Worm (Caenorhabditis elegans) whole organism, L2 larva: ENCODE data around the gene fipr-27.

Experiments
- C34F6.9 ChIP-seq: fragments of 150-350 bp; optimal IDR thresholded peaks from 2 replicates; lab custom pipeline; 2014; ENCODE audit warnings: missing biosample characterization, missing genetic modification characterization
- F13H6.1 ChIP-seq: sonication (generic microtip); optimal IDR thresholded peaks from 2 replicates; lab custom pipeline; 2016; ENCODE audit warnings: missing genetic modification characterization, missing compliant biosample characterization
- R02D3.7 ChIP-seq: fragments of 150-350 bp; optimal IDR thresholded peaks from 2 replicates; lab custom pipeline; 2014; ENCODE audit warnings: missing biosample characterization, missing genetic modification characterization
- ZK546.5 ChIP-seq: sonication (generic microtip); optimal IDR thresholded peaks from 2 replicates; lab custom pipeline; 2017; ENCODE audit warnings: missing biosample characterization, missing genetic modification characterization
- aly-2 ChIP-seq: fragments of 150-350 bp; optimal IDR thresholded peaks from 2 replicates; lab custom pipeline; 2014; ENCODE audit warnings: missing biosample characterization, missing genetic modification characterization
- ama-1 ChIP-seq: fragments of 150-350 bp; optimal IDR thresholded peaks from 2 replicates; lab custom pipeline; 2018; ENCODE audit warnings: inconsistent platforms
- blmp-1 ChIP-seq: sonication (generic microtip); optimal IDR thresholded peaks from 2 replicates; lab custom pipeline; 2017; ENCODE audit warnings: missing genetic modification characterization, mild to moderate bottlenecking, missing compliant biosample characterization, antibody characterized with exemption, moderate library complexity; ENCODE audit not compliant: insufficient read depth
- ceh-16 ChIP-seq: fragments of 150-350 bp; optimal IDR thresholded peaks from 2 replicates; lab custom pipeline; 2014; ENCODE audit warnings: missing biosample characterization, missing genetic modification characterization
- ceh-82 ChIP-seq: fragments of 150-350 bp; optimal IDR thresholded peaks from 2 replicates; lab custom pipeline; 2014; ENCODE audit warnings: missing biosample characterization, missing genetic modification characterization
- crh-2 ChIP-seq: sonication (generic microtip); optimal IDR thresholded peaks from 2 replicates; lab custom pipeline; 2017; ENCODE audit warnings: missing biosample characterization, missing genetic modification characterization
- dmd-4 ChIP-seq: sonication (generic microtip); optimal IDR thresholded peaks from 2 replicates; lab custom pipeline; 2017; ENCODE audit warnings: missing biosample characterization, missing genetic modification characterization
- egl-27 ChIP-seq: sonication (generic microtip); optimal IDR thresholded peaks from 3 replicates; lab custom pipeline; 2017; ENCODE audit warnings: missing biosample characterization, missing genetic modification reagents, missing genetic modification characterization
- elt-1 ChIP-seq: fragments of 150-350 bp; optimal IDR thresholded peaks from 2 replicates; lab custom pipeline; 2014; ENCODE audit warnings: missing biosample characterization, missing genetic modification characterization
- fos-1 ChIP-seq: fragments of 150-350 bp; optimal IDR thresholded peaks from 2 replicates; lab custom pipeline; 2014; ENCODE audit warnings: missing biosample characterization, missing genetic modification characterization
- gmeb-1 ChIP-seq: fragments of 150-350 bp; optimal IDR thresholded peaks from 2 replicates; lab custom pipeline; 2014; ENCODE audit warnings: missing biosample characterization, missing genetic modification characterization
- lin-11 ChIP-seq: fragments of 150-350 bp; sonication (generic microtip); optimal IDR thresholded peaks from 2 replicates; lab custom pipeline; 2014; ENCODE audit warnings: missing biosample characterization, missing genetic modification characterization, inconsistent platforms, mixed read lengths
- lin-39 ChIP-seq: fragments of 150-350 bp; optimal IDR thresholded peaks from 2 replicates; lab custom pipeline; 2014; ENCODE audit warnings: missing biosample characterization, missing genetic modification reagents, missing genetic modification characterization
- lsy-2 ChIP-seq, 2 experiments: fragments of 150-350 bp in 1 of 2; sonication (generic microtip) in 1 of 2; optimal IDR thresholded peaks; 2 replicates each; lab custom pipeline; 2014 to 2017; ENCODE audit warnings: missing biosample characterization in 2 of 2, missing genetic modification characterization in 2 of 2
- mab-5 ChIP-seq: fragments of 150-350 bp; optimal IDR thresholded peaks from 2 replicates; lab custom pipeline; 2014; ENCODE audit warnings: missing biosample characterization, missing genetic modification characterization
- mbf-1 ChIP-seq: sonication (generic microtip); optimal IDR thresholded peaks from 2 replicates; lab custom pipeline; 2017; ENCODE audit warnings: missing biosample characterization, missing genetic modification characterization
- mdl-1 ChIP-seq, 2 experiments: fragments of 150-350 bp in 1 of 2; sonication (generic microtip) in 1 of 2; optimal IDR thresholded peaks; 2 replicates each; lab custom pipeline; 2017; ENCODE audit warnings: missing biosample characterization in 2 of 2, missing genetic modification characterization in 2 of 2
- nhr-10 ChIP-seq: sonication (generic microtip); optimal IDR thresholded peaks from 2 replicates; lab custom pipeline; 2017; ENCODE audit warnings: missing biosample characterization, missing genetic modification characterization
- nhr-11 ChIP-seq: fragments of 150-350 bp; optimal IDR thresholded peaks from 2 replicates; lab custom pipeline; 2014; ENCODE audit warnings: missing biosample characterization, missing genetic modification characterization
- nhr-129 ChIP-seq: fragments of 150-350 bp; optimal IDR thresholded peaks from 2 replicates; lab custom pipeline; 2014; ENCODE audit warnings: missing biosample characterization, missing genetic modification characterization
- nhr-21 ChIP-seq: fragments of 150-350 bp; optimal IDR thresholded peaks from 2 replicates; lab custom pipeline; 2014; ENCODE audit warnings: missing biosample characterization, missing genetic modification characterization
- nhr-23 ChIP-seq: fragments of 150-350 bp; optimal IDR thresholded peaks from 2 replicates; lab custom pipeline; 2014; ENCODE audit warnings: missing biosample characterization, missing genetic modification reagents, missing genetic modification characterization
- nhr-237 ChIP-seq: fragments of 150-350 bp; optimal IDR thresholded peaks from 2 replicates; lab custom pipeline; 2014; ENCODE audit warnings: missing biosample characterization, missing genetic modification characterization
- nhr-25 ChIP-seq: fragments of 150-350 bp; sonication (generic microtip); optimal IDR thresholded peaks from 3 replicates; lab custom pipeline; 2014; ENCODE audit warnings: missing biosample characterization, missing genetic modification characterization
- nhr-6 ChIP-seq: fragments of 150-350 bp; optimal IDR thresholded peaks from 2 replicates; lab custom pipeline; 2014; ENCODE audit warnings: missing biosample characterization, missing genetic modification characterization
- nhr-77 ChIP-seq: fragments of 150-350 bp; optimal IDR thresholded peaks from 2 replicates; lab custom pipeline; 2014; ENCODE audit warnings: missing biosample characterization, missing genetic modification characterization
- peb-1 ChIP-seq: fragments of 150-350 bp; optimal IDR thresholded peaks from 2 replicates; lab custom pipeline; 2014; ENCODE audit warnings: missing biosample characterization, missing genetic modification characterization
- sma-3 ChIP-seq: sonication (generic microtip); optimal IDR thresholded peaks from 2 replicates; lab custom pipeline; 2016; ENCODE audit warnings: missing genetic modification reagents, missing genetic modification characterization, missing compliant biosample characterization
- sma-9 ChIP-seq, 2 experiments: fragments of 150-350 bp in 1 of 2; sonication (generic microtip) in 1 of 2; optimal IDR thresholded peaks; 2 replicates each; lab custom pipeline; 2014 to 2016; ENCODE audit warnings: missing genetic modification characterization in 2 of 2, mild to moderate bottlenecking in 1 of 2, missing biosample characterization in 1 of 2, missing compliant biosample characterization in 1 of 2, missing genetic modification reagents in 1 of 2, moderate library complexity in 1 of 2
- snpc-4 ChIP-seq: fragments of 150-350 bp; optimal IDR thresholded peaks from 2 replicates; lab custom pipeline; 2014; ENCODE audit warnings: missing biosample characterization, missing genetic modification characterization
- unc-55 ChIP-seq: fragments of 150-350 bp; sonication (generic microtip); optimal IDR thresholded peaks from 3 replicates; lab custom pipeline; 2014; ENCODE audit warnings: missing biosample characterization, missing genetic modification reagents, missing genetic modification characterization
- unc-62 ChIP-seq: fragments of 150-350 bp; optimal IDR thresholded peaks from 2 replicates; lab custom pipeline; 2014; ENCODE audit warnings: missing biosample characterization, missing genetic modification reagents, missing genetic modification characterization
- zag-1 ChIP-seq: fragments of 150-350 bp; optimal IDR thresholded peaks from 2 replicates; lab custom pipeline; 2014; ENCODE audit warnings: missing biosample characterization, missing genetic modification characterization
- ztf-1 ChIP-seq: fragments of 200-800 bp; sonication (Bioruptor generic); conservative IDR thresholded peaks from 2 replicates; pipeline ENCODE4 v1.3.6; 2022; ENCODE audit warnings: missing genetic modification characterization, missing compliant biosample characterization
- ztf-11 ChIP-seq: sonication (generic microtip); optimal IDR thresholded peaks from 2 replicates; lab custom pipeline; 2017; ENCODE audit warnings: missing biosample characterization, missing genetic modification characterization
- ztf-4 ChIP-seq: fragments of 150-350 bp; optimal IDR thresholded peaks from 2 replicates; lab custom pipeline; 2014; ENCODE audit warnings: missing biosample characterization, missing genetic modification characterization

Gene fipr-27

ce11 chrIV:16656232-16656631 is 25.5 kb downstream of the fipr-27 start, which contains the start of gene tsr-2 (continued):
- TF ChIP-seq nhr-129 (tag; lab: Kevin White, UChicago) (peak; percentile 88), zag-1 (tag; lab: Kevin White, UChicago) (peak; percentile 66), nhr-23 (tag; lab: Kevin White, UChicago) (no peak), F13H6.1 (peak; percentile 89), nhr-10 (tag; lab: Kevin White, UChicago) (peak; percentile 36), egl-27 (tag; lab: Kevin White, UChicago) (peak; percentile 81), sma-3 (GFP tag; lab: Kevin White, UChicago) (peak; percentile 92), lin-39 (no peak), gmeb-1 (tag; lab: Kevin White, UChicago) (peak; percentile 90), R02D3.7 (tag; lab: Kevin White, UChicago) (peak; percentile 48), unc-55 (GFP tag; lab: Kevin White, UChicago) (peak; percentile 97), ama-1 (lab: Kevin White, UChicago) (peak; percentile 40), aly-2 (tag; lab: Kevin White, UChicago) (no peak), nhr-237 (no peak), ztf-4 (tag; lab: Kevin White, UChicago) (peak; percentile 34), mbf-1 (tag; lab: Kevin White, UChicago) (no peak), nhr-77 (tag; lab: Kevin White, UChicago) (peak; percentile 59)

ce11 chrIV:16657488-16657982 is 26.8 kb downstream of the fipr-27 start:
- TF ChIP-seq fos-1 (no peak), snpc-4 (tag; lab: Kevin White, UChicago) (no peak), nhr-10 (tag; lab: Kevin White, UChicago) (no peak), unc-55 (GFP tag; lab: Kevin White, UChicago) (no peak), nhr-25 (tag; lab: Kevin White, UChicago) (no peak), ama-1 (lab: Kevin White, UChicago) (no peak), mab-5 (no peak), elt-1 (tag; lab: Kevin White, UChicago) (no peak), ztf-1 (GFP tag; lab: Robert Waterston, UW) (no peak), ceh-16 (tag; lab: Kevin White, UChicago) (no peak), C34F6.9 (no peak), aly-2 (tag; lab: Kevin White, UChicago) (no peak), ZK546.5 (no peak)
- TF ChIP-seq, all 48 proteins: peak for 0

ce11 chrIV:16658731-16659130 is 28.0 kb downstream of the fipr-27 start:
- TF ChIP-seq gmeb-1 (tag; lab: Kevin White, UChicago) = no peak
- peak; percentile 31 for TF ChIP-seq crh-2 (tag; lab: Kevin White, UChicago)
- peak; percentile 53 for TF ChIP-seq lin-11 (tag; lab: Kevin White, UChicago)
- no peak for TF ChIP-seq snpc-4 (tag; lab: Kevin White, UChicago)
- TF ChIP-seq nhr-11 = no peak
- TF ChIP-seq nhr-21 (tag; lab: Kevin White, UChicago) = peak; percentile 17
- no peak for TF ChIP-seq ztf-1 (GFP tag; lab: Robert Waterston, UW)
- no peak for TF ChIP-seq ztf-11 (tag; lab: Kevin White, UChicago)
- no peak for TF ChIP-seq blmp-1 (tag; lab: Kevin White, UChicago)
- no peak for TF ChIP-seq ZK546.5
- no peak for TF ChIP-seq peb-1 (tag; lab: Kevin White, UChicago)
- TF ChIP-seq ama-1 (lab: Kevin White, UChicago) = no peak
- peak; percentile 10 for TF ChIP-seq sma-9 (GFP tag; optimal IDR thresholded peaks at IDR 0.05; lab: Kevin White, UChicago)
- no peak for TF ChIP-seq sma-9 (tag; optimal IDR thresholded peaks at IDR 0.05; lab: Kevin White, UChicago)
- TF ChIP-seq mab-5 = no peak
- no peak for TF ChIP-seq ceh-16 (tag; lab: Kevin White, UChicago)
- no peak for TF ChIP-seq mdl-1 (tag; optimal IDR thresholded peaks at IDR 0.05; lab: Kevin White, UChicago)
- no peak for TF ChIP-seq aly-2 (tag; lab: Kevin White, UChicago)
- no peak for TF ChIP-seq dmd-4 (tag; lab: Kevin White, UChicago)
- no peak for TF ChIP-seq unc-62 (GFP tag; lab: Kevin White, UChicago)
- no peak for TF ChIP-seq R02D3.7 (tag; lab: Kevin White, UChicago)
- peak in 1 of 2 experiments; percentile 43 for TF ChIP-seq lsy-2 (tag; optimal IDR thresholded peaks at IDR 0.05; lab: Kevin White, UChicago)
- no peak for TF ChIP-seq nhr-6
- TF ChIP-seq nhr-77 (tag; lab: Kevin White, UChicago) = no peak
- no peak for TF ChIP-seq ceh-82
- peak; percentile 54 for TF ChIP-seq C34F6.9
- TF ChIP-seq, all 48 proteins: peak for 6
